Worm (Caenorhabditis elegans) whole organism, young adult: Measurements from ENCODE around the gene svh-2.

Experiments used
- F55B11.4 ChIP-seq: sonication (generic microtip); optimal IDR thresholded peaks from 2 replicates; lab custom pipeline; 2016; ENCODE audit warnings: missing compliant biosample characterization, missing genetic modification characterization, borderline replicate concordance; ENCODE audit not compliant: insufficient read depth
- ama-1 ChIP-seq, 3 experiments: fragments of 150-350 bp in 1 of 3; sonication (generic microtip) in 2 of 3; optimal IDR thresholded peaks; 2 replicates each; lab custom pipeline; 2014 to 2018; ENCODE audit warnings: missing biosample characterization in 2 of 3, missing genetic modification characterization in 2 of 3, missing genetic modification reagents in 2 of 3
- attf-5 ChIP-seq: fragments of 200-800 bp; sonication (Bioruptor generic); optimal IDR thresholded peaks from 2 replicates; lab custom pipeline; 2018; ENCODE audit warnings: mild to moderate bottlenecking, missing genetic modification characterization, missing compliant biosample characterization
- lin-35 ChIP-seq, 3 experiments: fragments of 150-350 bp in 2 of 3; sonication (generic microtip) in 1 of 3; optimal IDR thresholded peaks; 2 replicates each; lab custom pipeline; 2014 to 2018; ENCODE audit warnings: missing biosample characterization in 3 of 3, missing genetic modification characterization in 3 of 3, missing genetic modification reagents in 3 of 3
- nfya-1 ChIP-seq: sonication (generic microtip); optimal IDR thresholded peaks from 2 replicates; lab custom pipeline; 2017; ENCODE audit warnings: antibody characterized with exemption, missing compliant biosample characterization, missing genetic modification characterization, borderline replicate concordance; ENCODE audit not compliant: insufficient read depth
- nhr-90 ChIP-seq: sonication (generic microtip); optimal IDR thresholded peaks from 2 replicates; lab custom pipeline; 2016; ENCODE audit warnings: missing genotype, mild to moderate bottlenecking, missing genetic modification characterization, missing compliant biosample characterization
- pha-4 ChIP-seq: fragments of 150-350 bp; sonication (generic microtip); optimal IDR thresholded peaks from 2 replicates; lab custom pipeline; 2014; ENCODE audit warnings: missing biosample characterization, missing genetic modification reagents, missing genetic modification characterization
- sea-2 ChIP-seq: fragments of 200-800 bp; sonication (Bioruptor generic); IDR thresholded peaks from 2 replicates; pipeline ENCODE4 v1.3.6; 2022; ENCODE audit warnings: missing genetic modification characterization, missing compliant biosample characterization
- somi-1 ChIP-seq: fragments of 200-800 bp; sonication (Bioruptor generic); optimal IDR thresholded peaks from 2 replicates; lab custom pipeline; 2018; ENCODE audit warnings: mild to moderate bottlenecking, missing genetic modification characterization, missing compliant biosample characterization
- xnd-1 ChIP-seq: sonication (generic microtip); optimal IDR thresholded peaks from 2 replicates; lab custom pipeline; 2016; ENCODE audit warnings: missing genotype, missing genetic modification reagents, missing genetic modification characterization, missing compliant biosample characterization

- TF ChIP-seq sea-2: no peak
- TF ChIP-seq lin-35 (GFP tag; optimal IDR thresholded peaks at IDR 0.05; lab: Kevin White, UChicago): no peak
- no peak for TF ChIP-seq ama-1 (optimal IDR thresholded peaks at IDR 0.05; lab: Kevin White, UChicago)
- no peak for TF ChIP-seq ama-1 (GFP tag; optimal IDR thresholded peaks at IDR 0.05; lab: Kevin White, UChicago)
- TF ChIP-seq xnd-1 (tag; lab: Kevin White, UChicago): no peak
- no peak for TF ChIP-seq F55B11.4 (tag; lab: Kevin White, UChicago)
- TF ChIP-seq nhr-90 (tag; lab: Kevin White, UChicago): no peak
- no peak for TF ChIP-seq somi-1
- no peak for TF ChIP-seq nfya-1 (tag; lab: Kevin White, UChicago)
- no peak for TF ChIP-seq attf-5 (GFP tag; lab: Kevin White, UChicago)
- TF ChIP-seq pha-4 (tag; lab: Kevin White, UChicago): no peak
These were observed 56.6 kb downstream of the svh-2 start, which contains the start of gene C25B8.8 for ce11 chrX:6609717-6610116.
